Fruit fly (Drosophila melanogaster) S2 (cell line): ENCODE data around the gene mag.

ENCODE experiments used
- CG8478 ChIP-seq: fragments of >200 bp; optimal IDR thresholded peaks from 2 replicates; lab custom pipeline; 2018
- CTCF ChIP-seq, 2 experiments: fragments of >200 bp; optimal IDR thresholded peaks; 2 replicates each; lab custom pipeline; 2018

- no peak for TF ChIP-seq CG8478 (lab: Kevin White, UChicago)
- TF ChIP-seq CTCF (optimal IDR thresholded peaks at IDR 0.05; lab: Kevin White, UChicago) = no peak
Observed at dm6 chr3L:20430182-20430581, 30.3 kb upstream of the mag start, which contains the start of gene CG5262.
